Worm (Caenorhabditis elegans) whole organism, L4 larva: Measurements from ENCODE around the gene C25H3.3.

Source experiments
- D1046.2 ChIP-seq: fragments of 200-800 bp; sonication (Bioruptor generic); IDR thresholded peaks from 2 replicates; pipeline ENCODE4 v1.3.6; 2022; ENCODE audit warnings: missing genetic modification characterization, missing compliant biosample characterization
- F49E8.2 ChIP-seq: sonication (generic microtip); optimal IDR thresholded peaks from 2 replicates; lab custom pipeline; 2016; ENCODE audit warnings: missing compliant biosample characterization, mild to moderate bottlenecking, missing genetic modification characterization, borderline replicate concordance
- R02D3.7 ChIP-seq: fragments of 150-350 bp; sonication (generic microtip); optimal IDR thresholded peaks from 3 replicates; lab custom pipeline; 2014; ENCODE audit warnings: missing biosample characterization, missing genetic modification characterization
- T20F7.1 ChIP-seq: fragments of 200-800 bp; sonication (Bioruptor generic); optimal IDR thresholded peaks from 2 replicates; lab custom pipeline; 2018; ENCODE audit warnings: mild to moderate bottlenecking, missing genetic modification characterization, missing compliant biosample characterization
- Y5F2A.4 ChIP-seq: fragments of 200-800 bp; sonication (Bioruptor generic); optimal IDR thresholded peaks from 2 replicates; lab custom pipeline; 2018; ENCODE audit warnings: mild to moderate bottlenecking, missing genetic modification characterization, missing compliant biosample characterization
- aha-1 ChIP-seq: fragments of 150-350 bp; peaks from one replicate; lab custom pipeline; 2014; ENCODE audit warnings: missing biosample characterization, missing genetic modification characterization
- arid-1 ChIP-seq: fragments of 200-800 bp; sonication (Bioruptor generic); conservative IDR thresholded peaks from 2 replicates; pipeline ENCODE4 v1.3.6; 2022; ENCODE audit warnings: missing genetic modification reagents, missing genetic modification characterization, missing compliant biosample characterization
- ceh-20 ChIP-seq: fragments of 200-800 bp; sonication (Bioruptor generic); IDR thresholded peaks from 2 replicates; pipeline ENCODE4 v1.3.6; 2022; ENCODE audit warnings: missing genetic modification reagents, missing genetic modification characterization, missing compliant biosample characterization
- ces-1 ChIP-seq: fragments of 150-350 bp; sonication (generic microtip); optimal IDR thresholded peaks from 4 replicates; lab custom pipeline; 2014; ENCODE audit warnings: missing biosample characterization, missing genetic modification reagents, missing genetic modification characterization
- cey-2 ChIP-seq: sonication (generic microtip); optimal IDR thresholded peaks from 3 replicates; lab custom pipeline; 2017; ENCODE audit warnings: missing genetic modification characterization, mild to moderate bottlenecking, missing compliant biosample characterization, antibody characterized with exemption, borderline replicate concordance; ENCODE audit not compliant: insufficient read depth
- daf-12 ChIP-seq: fragments of 150-350 bp; optimal IDR thresholded peaks from 2 replicates; lab custom pipeline; 2014; ENCODE audit warnings: missing biosample characterization, missing genetic modification reagents, missing genetic modification characterization
- dmd-9 ChIP-seq: fragments of 200-800 bp; sonication (Bioruptor generic); IDR thresholded peaks from 2 replicates; pipeline ENCODE4 v1.3.6; 2022; ENCODE audit warnings: missing genetic modification reagents, missing genetic modification characterization, missing compliant biosample characterization
- dpl-1 ChIP-seq: fragments of 150-350 bp; optimal IDR thresholded peaks from 2 replicates; lab custom pipeline; 2014; ENCODE audit warnings: missing biosample characterization, missing genetic modification reagents, missing genetic modification characterization
- dve-1 ChIP-seq: sonication (generic microtip); optimal IDR thresholded peaks from 2 replicates; lab custom pipeline; 2017; ENCODE audit warnings: antibody characterized with exemption, mild to moderate bottlenecking, missing genetic modification characterization, missing compliant biosample characterization; ENCODE audit not compliant: insufficient read depth
- egl-27 ChIP-seq: sonication (generic microtip); optimal IDR thresholded peaks from 3 replicates; lab custom pipeline; 2017; ENCODE audit warnings: missing biosample characterization, missing genetic modification reagents, missing genetic modification characterization
- egl-43 ChIP-seq: fragments of 200-800 bp; sonication (Bioruptor generic); IDR thresholded peaks from 2 replicates; pipeline ENCODE4 v1.3.6; 2022; ENCODE audit warnings: missing genetic modification reagents, missing genetic modification characterization, missing compliant biosample characterization
- hlh-11 ChIP-seq: fragments of 200-800 bp; sonication (Bioruptor generic); optimal IDR thresholded peaks from 2 replicates; lab custom pipeline; 2018; ENCODE audit warnings: mild to moderate bottlenecking, missing genetic modification characterization, missing compliant biosample characterization
- hmg-1.1 ChIP-seq: fragments of 200-800 bp; sonication (Bioruptor generic); IDR thresholded peaks from 2 replicates; pipeline ENCODE4 v1.3.6; 2022; ENCODE audit warnings: missing genetic modification reagents, missing genetic modification characterization, missing compliant biosample characterization
- lin-1 ChIP-seq: fragments of 200-800 bp; sonication (Bioruptor generic); IDR thresholded peaks from 2 replicates; pipeline ENCODE4 v1.3.6; 2022; ENCODE audit warnings: missing genetic modification reagents, missing genetic modification characterization, missing compliant biosample characterization
- lin-15B ChIP-seq: fragments of 150-350 bp; sonication (generic microtip); optimal IDR thresholded peaks from 3 replicates; lab custom pipeline; 2014; ENCODE audit warnings: missing biosample characterization, missing genetic modification characterization
- lin-38 ChIP-seq: fragments of 200-800 bp; sonication (Bioruptor generic); IDR thresholded peaks from 2 replicates; pipeline ENCODE4 v1.3.6; 2022; ENCODE audit warnings: missing genetic modification reagents, missing genetic modification characterization, missing compliant biosample characterization
- madf-5 ChIP-seq, 2 experiments: fragments of 200-800 bp; sonication (Bioruptor generic); IDR thresholded peaks; 2 replicates each; pipeline ENCODE4 v1.3.6; 2022; ENCODE audit warnings: missing compliant biosample characterization in 2 of 2, missing genetic modification characterization in 2 of 2
- madf-9 ChIP-seq: fragments of 200-800 bp; sonication (Bioruptor generic); conservative IDR thresholded peaks from 2 replicates; pipeline ENCODE4 v1.3.6; 2022; ENCODE audit warnings: missing genetic modification reagents, missing genetic modification characterization, missing compliant biosample characterization
- mdl-1 ChIP-seq, 2 experiments: fragments of 150-350 bp in 1 of 2; sonication (generic microtip) in 1 of 2; optimal IDR thresholded peaks; 2 replicates each; lab custom pipeline; 2014 to 2017; ENCODE audit warnings: missing biosample characterization in 2 of 2, missing genetic modification characterization in 2 of 2
- mdt-29 ChIP-seq: fragments of 200-800 bp; sonication (Bioruptor generic); IDR thresholded peaks from 2 replicates; pipeline ENCODE4 v1.3.6; 2022; ENCODE audit warnings: missing genetic modification reagents, missing genetic modification characterization, missing compliant biosample characterization
- mes-2 ChIP-seq: sonication (generic microtip); optimal IDR thresholded peaks from 2 replicates; lab custom pipeline; 2016; ENCODE audit warnings: missing genotype, mild to moderate bottlenecking, missing genetic modification characterization, missing compliant biosample characterization; ENCODE audit not compliant: poor library complexity, severe bottlenecking
- mxl-2 ChIP-seq: fragments of 200-800 bp; sonication (Bioruptor generic); conservative IDR thresholded peaks from 2 replicates; pipeline ENCODE4 v1.3.6; 2022; ENCODE audit warnings: missing genetic modification reagents, missing genetic modification characterization, missing compliant biosample characterization
- nhr-111 ChIP-seq: fragments of 200-800 bp; sonication (Bioruptor generic); optimal IDR thresholded peaks from 2 replicates; lab custom pipeline; 2018; ENCODE audit warnings: mild to moderate bottlenecking, missing genetic modification characterization, missing compliant biosample characterization
- nhr-48 ChIP-seq: sonication (generic microtip); optimal IDR thresholded peaks from 2 replicates; lab custom pipeline; 2016; ENCODE audit warnings: mild to moderate bottlenecking, missing genetic modification characterization, missing compliant biosample characterization
- nhr-6 ChIP-seq: fragments of 150-350 bp; optimal IDR thresholded peaks from 2 replicates; lab custom pipeline; 2014; ENCODE audit warnings: missing biosample characterization, missing genetic modification characterization
- nhr-76 ChIP-seq: fragments of 150-350 bp; optimal IDR thresholded peaks from 2 replicates; lab custom pipeline; 2014; ENCODE audit warnings: missing biosample characterization, missing genetic modification characterization
- nhr-77 ChIP-seq: fragments of 150-350 bp; optimal IDR thresholded peaks from 2 replicates; lab custom pipeline; 2014; ENCODE audit warnings: missing biosample characterization, missing genetic modification characterization
- set-16 ChIP-seq: fragments of 200-800 bp; sonication (Bioruptor generic); IDR thresholded peaks from 2 replicates; pipeline ENCODE4 v1.3.6; 2022; ENCODE audit warnings: missing genetic modification reagents, missing genetic modification characterization, missing compliant biosample characterization
- unc-62 ChIP-seq, 3 experiments: fragments of 150-350 bp in 1 of 3; sonication (generic microtip); optimal IDR thresholded peaks in 2 of 3; peaks in 1 of 3; 1 replicate in 1 of 3; 2 replicates in 2 of 3; lab custom pipeline; 2014 to 2017; ENCODE audit warnings: missing biosample characterization in 3 of 3, missing genetic modification characterization in 3 of 3, missing genetic modification reagents in 3 of 3, missing genotype in 1 of 3
- vab-7 ChIP-seq: fragments of 200-800 bp; sonication (Bioruptor generic); IDR thresholded peaks from 2 replicates; pipeline ENCODE4 v1.3.6; 2022; ENCODE audit warnings: missing genetic modification reagents, missing genetic modification characterization, missing compliant biosample characterization
- zag-1 ChIP-seq: fragments of 150-350 bp; optimal IDR thresholded peaks from 2 replicates; lab custom pipeline; 2014; ENCODE audit warnings: missing biosample characterization, missing genetic modification characterization
- zfp-3 ChIP-seq: fragments of 200-800 bp; sonication (Bioruptor generic); conservative IDR thresholded peaks from 2 replicates; pipeline ENCODE4 v1.3.6; 2022; ENCODE audit warnings: missing genetic modification reagents, missing genetic modification characterization, missing compliant biosample characterization
- zip-11 ChIP-seq: fragments of 200-800 bp; sonication (Bioruptor generic); IDR thresholded peaks from 2 replicates; pipeline ENCODE4 v1.3.6; 2022; ENCODE audit warnings: missing genetic modification characterization, missing compliant biosample characterization
- zip-2 ChIP-seq: fragments of 150-350 bp; optimal IDR thresholded peaks from 2 replicates; lab custom pipeline; 2014; ENCODE audit warnings: missing biosample characterization, missing genetic modification characterization
- ztf-7 ChIP-seq: fragments of 150-350 bp; optimal IDR thresholded peaks from 2 replicates; lab custom pipeline; 2014; ENCODE audit warnings: missing biosample characterization, missing genetic modification characterization

Gene C25H3.3

ce11 chrII:5649236-5650004 lies 44.6 kb upstream of the C25H3.3 start, which contains the start of the genes sam-4, F59E12.17 and zyg-1 (continued):
- TF ChIP-seq hlh-11 (tag; lab: Kevin White, UChicago) (peak; percentile 8), zip-11 (no peak), F49E8.2 (tag; lab: Kevin White, UChicago) (no peak), zip-2 (no peak), egl-27 (tag; lab: Kevin White, UChicago) (no peak), nhr-6 (tag; lab: Kevin White, UChicago) (peak; percentile 77), mdl-1 (tag; optimal IDR thresholded peaks at IDR 0.05; lab: Kevin White, UChicago) (peak in 1 of 2 experiments; percentile 9), mes-2 (tag; lab: Kevin White, UChicago) (peak; percentile 94), nhr-77 (tag; lab: Kevin White, UChicago) (peak; percentile 29), Y5F2A.4 (GFP tag; lab: Kevin White, UChicago) (no peak), hmg-1.1 (GFP tag; lab: Robert Waterston, UW) (peak; percentile 53), lin-38 (GFP tag; lab: Robert Waterston, UW) (peak; percentile 92), ces-1 (GFP tag; lab: Kevin White, UChicago) (no peak), set-16 (GFP tag; lab: Robert Waterston, UW) (no peak), unc-62 (GFP tag; optimal IDR thresholded peaks at IDR 0.05 in 1 of 2; lab: Kevin White, UChicago) (peak in 1 of 2 experiments; percentile 52), unc-62 (tag; optimal IDR thresholded peaks at IDR 0.05; lab: Kevin White, UChicago) (no peak), mdt-29 (no peak), nhr-111 (GFP tag; lab: Kevin White, UChicago) (no peak), dmd-9 (GFP tag; lab: Robert Waterston, UW) (no peak), madf-9 (GFP tag; lab: Robert Waterston, UW) (no peak), zag-1 (tag; lab: Kevin White, UChicago) (no peak), daf-12 (tag; lab: Kevin White, UChicago) (no peak), dpl-1 (GFP tag; lab: Kevin White, UChicago) (peak; percentile 74), zfp-3 (no peak), madf-5 (GFP tag; IDR thresholded peaks at IDR 0.05; lab: Robert Waterston, UW) (no peak), R02D3.7 (tag; lab: Kevin White, UChicago) (no peak), aha-1 (tag; lab: Kevin White, UChicago) (peak; percentile 50), D1046.2 (GFP tag; lab: Robert Waterston, UW) (no peak), vab-7 (GFP tag; lab: Robert Waterston, UW) (no peak), dve-1 (no peak), arid-1 (GFP tag; lab: Robert Waterston, UW) (0 out of 2 replicates have a peak, but pooled peaks have one; percentile 17), ztf-7 (no peak), nhr-76 (no peak), mxl-2 (GFP tag; lab: Robert Waterston, UW) (no peak), nhr-48 (no peak), cey-2 (no peak), T20F7.1 (GFP tag; lab: Kevin White, UChicago) (no peak), lin-1 (GFP tag; lab: Robert Waterston, UW) (no peak), ceh-20 (GFP tag; lab: Robert Waterston, UW) (no peak), egl-43 (no peak), lin-15B (tag; lab: Kevin White, UChicago) (peak; percentile 31)
